Worm (Caenorhabditis elegans): ENCODE measurements around the gene frm-7.

DNA sequence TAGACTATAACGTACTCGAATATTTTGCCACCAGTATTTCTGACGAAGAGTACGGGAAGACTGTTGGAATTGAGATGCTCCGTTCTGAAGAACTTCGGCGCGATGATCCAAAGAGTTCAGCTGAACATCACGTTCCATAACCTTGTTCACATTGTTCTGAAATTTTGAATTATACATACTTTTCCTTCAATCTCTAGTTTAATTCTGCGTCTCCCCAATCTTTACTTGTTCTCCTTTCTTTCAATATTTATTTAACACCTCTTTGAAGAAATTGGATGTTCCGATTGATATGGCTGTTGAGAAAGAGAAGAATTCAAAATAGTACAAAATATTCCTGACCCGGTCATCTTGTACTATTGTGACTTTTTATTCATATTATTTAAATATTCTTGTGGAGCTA lies 42.6 kb downstream of the frm-7 start, which contains the start of gene F23H12.3:
- no peak for TF ChIP-seq nfya-1 (tag; optimal IDR thresholded peaks at IDR 0.05)
- no peak for TF ChIP-seq lin-11 (tag; optimal IDR thresholded peaks at IDR 0.05)
- no peak for TF ChIP-seq ceh-45 (GFP tag; IDR thresholded peaks at IDR 0.05)
- no peak for TF ChIP-seq fkh-10 (GFP tag; optimal IDR thresholded peaks at IDR 0.05)
- no peak for TF ChIP-seq unc-55 (GFP tag; optimal IDR thresholded peaks at IDR 0.05)
- no peak for TF ChIP-seq nhr-11 (tag; optimal IDR thresholded peaks at IDR 0.05)
- TF ChIP-seq pag-3 (tag; optimal IDR thresholded peaks at IDR 0.05; ENCODE audit: borderline replicate concordance), result no peak
